Fruit fly (Drosophila melanogaster): ENCODE data around the gene Mettl3.

Gene Mettl3

DNA sequence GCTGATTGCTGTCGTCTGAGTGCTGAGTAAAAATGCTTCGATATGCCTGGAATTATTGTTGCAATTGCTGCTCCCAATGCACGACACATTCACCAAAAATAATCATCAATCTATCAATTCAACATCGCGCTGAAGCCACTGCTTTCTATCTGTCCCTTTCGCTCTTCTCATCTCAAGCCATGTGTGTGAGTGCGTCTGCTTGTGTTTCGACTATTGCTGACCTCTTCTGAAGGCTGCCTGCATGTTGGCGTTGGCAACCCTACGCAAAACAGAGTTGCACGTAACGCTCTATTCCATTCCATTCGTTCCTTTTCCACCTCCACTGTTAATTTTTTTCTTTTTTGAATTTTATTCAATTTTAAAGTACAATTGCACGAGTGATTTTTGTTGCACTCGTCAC lies 33.8 kb downstream of the Mettl3 start:
- TF ChIP-seq sage (GFP tag; optimal IDR thresholded peaks at IDR 0.05) (no peak), woc (GFP tag; optimal IDR thresholded peaks at IDR 0.05) (no peak), Dfd (GFP tag; optimal IDR thresholded peaks at IDR 0.05) (no peak), OdsH (GFP tag; optimal IDR thresholded peaks at IDR 0.05) (no peak), fru (GFP tag; optimal IDR thresholded peaks at IDR 0.05) (no peak), br (GFP tag; optimal IDR thresholded peaks at IDR 0.05) (no peak), dsf (GFP tag; optimal IDR thresholded peaks at IDR 0.05; ENCODE audit: borderline replicate concordance) (no peak), ey (GFP tag; optimal IDR thresholded peaks at IDR 0.05) (no peak), HLH106 (tag; optimal IDR thresholded peaks at IDR 0.05) (no peak), CrebA (GFP tag; optimal IDR thresholded peaks at IDR 0.05; ENCODE audit: borderline replicate concordance) (no peak), dl (GFP tag; optimal IDR thresholded peaks at IDR 0.05; ENCODE audit: insufficient read depth in 1 of 2, partially characterized antibody in 2 of 2) (no peak), psq (GFP tag; optimal IDR thresholded peaks at IDR 0.05) (no peak), pan (optimal IDR thresholded peaks at IDR 0.05) (no peak), Vsx2 (GFP tag; optimal IDR thresholded peaks at IDR 0.05; ENCODE audit: partially characterized antibody) (no peak), Jra (GFP tag; optimal IDR thresholded peaks at IDR 0.05) (no peak), Dif (GFP tag; optimal IDR thresholded peaks at IDR 0.05; ENCODE audit: partially characterized antibody) (no peak), Rel (GFP tag; optimal IDR thresholded peaks at IDR 0.05) (no peak), Rel (tag; optimal IDR thresholded peaks at IDR 0.05) (no peak), rgr (GFP tag; optimal IDR thresholded peaks at IDR 0.05) (no peak), brk (GFP tag; optimal IDR thresholded peaks at IDR 0.05) (no peak)

DNA sequence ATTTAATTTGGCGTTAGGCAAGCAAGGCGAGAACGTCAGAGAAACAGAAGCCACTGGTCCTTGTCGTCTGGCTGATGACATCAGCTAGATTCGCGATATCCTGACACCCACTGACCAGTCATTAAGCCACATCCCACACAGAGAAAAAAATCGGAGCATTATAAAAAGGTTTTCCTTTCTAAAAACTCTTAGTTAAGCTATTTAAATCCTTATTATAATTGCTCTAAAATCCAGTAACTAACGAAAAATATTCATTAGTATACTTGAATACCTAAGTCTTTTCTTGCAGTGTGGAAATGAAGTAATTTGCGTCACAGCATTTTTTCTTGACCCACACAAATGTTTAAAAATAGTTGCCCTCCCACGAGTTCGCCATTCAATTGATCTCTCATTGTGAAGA lies 36.9 kb downstream of the Mettl3 start:
- no peak for TF ChIP-seq sv (GFP tag; optimal IDR thresholded peaks at IDR 0.05)
- no peak for TF ChIP-seq CG32264 (GFP tag; optimal IDR thresholded peaks at IDR 0.05)
- no peak for TF ChIP-seq Dfd (GFP tag; optimal IDR thresholded peaks at IDR 0.05)
- no peak for TF ChIP-seq lola (GFP tag; optimal IDR thresholded peaks at IDR 0.05)
- TF ChIP-seq Sp1 (GFP tag; optimal IDR thresholded peaks at IDR 0.05), result no peak
- TF ChIP-seq dl (GFP tag; optimal IDR thresholded peaks at IDR 0.05; ENCODE audit: insufficient read depth in 1 of 2, partially characterized antibody in 2 of 2), result no peak
- TF ChIP-seq brk (GFP tag; optimal IDR thresholded peaks at IDR 0.05), result no peak
- no peak for TF ChIP-seq dsf (GFP tag; optimal IDR thresholded peaks at IDR 0.05; ENCODE audit: borderline replicate concordance)
- TF ChIP-seq OdsH (GFP tag; optimal IDR thresholded peaks at IDR 0.05), result no peak
- TF ChIP-seq Mio (GFP tag; optimal IDR thresholded peaks at IDR 0.05), result no peak
- TF ChIP-seq Abd-B (GFP tag; optimal IDR thresholded peaks at IDR 0.05), result no peak
- no peak for TF ChIP-seq Hr83 (GFP tag; optimal IDR thresholded peaks at IDR 0.05; ENCODE audit: poor library complexity, severe bottlenecking)
- TF ChIP-seq dmrt93B (GFP tag; optimal IDR thresholded peaks at IDR 0.05), result no peak
- no peak for TF ChIP-seq psq (GFP tag; optimal IDR thresholded peaks at IDR 0.05)
- TF ChIP-seq Hr78 (GFP tag; optimal IDR thresholded peaks at IDR 0.05), result no peak
- no peak for TF ChIP-seq Vsx2 (GFP tag; optimal IDR thresholded peaks at IDR 0.05; ENCODE audit: partially characterized antibody)
- no peak for TF ChIP-seq br (GFP tag; optimal IDR thresholded peaks at IDR 0.05)
- no peak for TF ChIP-seq woc (GFP tag; optimal IDR thresholded peaks at IDR 0.05)
- no peak for TF ChIP-seq Jra (GFP tag; optimal IDR thresholded peaks at IDR 0.05)
- no peak for TF ChIP-seq usp (GFP tag; optimal IDR thresholded peaks at IDR 0.05)

DNA sequence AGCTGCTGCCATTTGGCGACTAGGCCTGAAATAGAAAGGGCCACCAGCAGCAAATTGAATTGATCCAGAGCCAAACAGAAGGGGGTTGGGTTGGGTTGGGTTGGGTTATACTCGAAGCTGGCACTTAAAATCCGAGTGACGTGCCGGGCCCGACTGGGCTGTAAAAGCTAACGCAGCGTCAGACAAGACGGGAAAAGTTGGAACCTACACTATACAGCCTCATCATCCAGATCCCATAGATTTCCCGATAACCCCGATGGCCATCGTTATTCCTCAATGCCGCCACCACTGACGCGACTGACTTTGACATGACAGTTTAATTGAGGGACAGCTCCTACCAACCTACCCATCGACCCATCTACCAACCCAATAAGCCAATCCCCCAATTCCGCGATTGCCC lies 38.0 kb downstream of the Mettl3 start:
- TF ChIP-seq OdsH (GFP tag; optimal IDR thresholded peaks at IDR 0.05), result no peak
- no peak for TF ChIP-seq CG32264 (GFP tag; optimal IDR thresholded peaks at IDR 0.05)
- no peak for TF ChIP-seq Vsx2 (GFP tag; optimal IDR thresholded peaks at IDR 0.05; ENCODE audit: partially characterized antibody)
- TF ChIP-seq woc (GFP tag; optimal IDR thresholded peaks at IDR 0.05), result no peak
- no peak for TF ChIP-seq Jra (GFP tag; optimal IDR thresholded peaks at IDR 0.05)
- TF ChIP-seq HLH106 (tag; optimal IDR thresholded peaks at IDR 0.05), result no peak
- no peak for TF ChIP-seq Rel (GFP tag; optimal IDR thresholded peaks at IDR 0.05)
- TF ChIP-seq Rel (tag; optimal IDR thresholded peaks at IDR 0.05), result no peak
- TF ChIP-seq Hr83 (GFP tag; optimal IDR thresholded peaks at IDR 0.05; ENCODE audit: poor library complexity, severe bottlenecking), result no peak
- TF ChIP-seq dl (GFP tag; optimal IDR thresholded peaks at IDR 0.05; ENCODE audit: insufficient read depth in 1 of 2, partially characterized antibody in 2 of 2), result no peak
- no peak for TF ChIP-seq CG9705 (GFP tag; optimal IDR thresholded peaks at IDR 0.05)
- TF ChIP-seq rgr (GFP tag; optimal IDR thresholded peaks at IDR 0.05), result no peak
- no peak for TF ChIP-seq fru (GFP tag; optimal IDR thresholded peaks at IDR 0.05)
- TF ChIP-seq pan (optimal IDR thresholded peaks at IDR 0.05), result no peak
- no peak for TF ChIP-seq tai (GFP tag; optimal IDR thresholded peaks at IDR 0.05)

dm6 chr3R:24073703-24074102 lies 41.7 kb downstream of the Mettl3 start:
- no peak for TF ChIP-seq Hr78 (GFP tag; optimal IDR thresholded peaks at IDR 0.05)
